Worm (Caenorhabditis elegans) whole organism, L4/young adult: Measurements from ENCODE around the gene F10E9.2.

ENCODE experiments used
- dao-5 ChIP-seq: sonication (generic microtip); optimal IDR thresholded peaks from 2 replicates; lab custom pipeline; 2016; ENCODE audit warnings: missing genotype, missing genetic modification characterization, moderate library complexity, missing compliant biosample characterization
- him-1 ChIP-seq: sonication (generic microtip); optimal IDR thresholded peaks from 2 replicates; lab custom pipeline; 2016; ENCODE audit warnings: missing genotype, missing genetic modification reagents, missing genetic modification characterization, missing compliant biosample characterization

DNA sequence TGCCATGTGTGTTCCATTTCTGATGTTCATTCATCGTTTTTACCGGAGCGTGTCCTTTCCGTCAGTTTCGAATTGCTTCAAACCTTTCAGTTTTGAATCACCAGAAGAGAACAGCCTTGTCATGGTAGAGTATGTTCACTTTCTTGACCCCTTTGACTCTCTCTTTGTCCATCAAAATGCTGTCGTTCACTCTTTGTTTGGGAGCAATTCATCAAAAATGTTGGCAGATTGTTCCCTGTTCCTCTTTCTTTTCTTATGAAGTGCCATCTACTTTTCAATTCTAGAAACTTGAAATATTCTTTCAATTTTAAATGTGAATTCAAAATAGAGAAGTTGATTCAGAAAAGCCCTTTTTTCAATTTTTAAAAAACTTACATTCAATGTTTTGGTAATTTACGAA lies 31.2 kb upstream of the F10E9.2 start:
- TF ChIP-seq him-1 (no peak), dao-5 (tag; lab: Kevin White, UChicago) (no peak)
